Worm (Caenorhabditis elegans) whole organism, L2 larva: ENCODE data around the gene him-10.

Experiments
- Y55F3AM.14 ChIP-seq: fragments of 200-800 bp; sonication (Bioruptor generic); optimal IDR thresholded peaks from 2 replicates; lab custom pipeline; 2018; ENCODE audit warnings: mild to moderate bottlenecking, missing genetic modification characterization, missing compliant biosample characterization
- aly-2 ChIP-seq: fragments of 150-350 bp; optimal IDR thresholded peaks from 2 replicates; lab custom pipeline; 2014; ENCODE audit warnings: missing biosample characterization, missing genetic modification characterization
- ceh-82 ChIP-seq: fragments of 150-350 bp; optimal IDR thresholded peaks from 2 replicates; lab custom pipeline; 2014; ENCODE audit warnings: missing biosample characterization, missing genetic modification characterization
- dmd-4 ChIP-seq: sonication (generic microtip); optimal IDR thresholded peaks from 2 replicates; lab custom pipeline; 2017; ENCODE audit warnings: missing biosample characterization, missing genetic modification characterization
- fos-1 ChIP-seq: fragments of 150-350 bp; optimal IDR thresholded peaks from 2 replicates; lab custom pipeline; 2014; ENCODE audit warnings: missing biosample characterization, missing genetic modification characterization
- nhr-10 ChIP-seq: sonication (generic microtip); optimal IDR thresholded peaks from 2 replicates; lab custom pipeline; 2017; ENCODE audit warnings: missing biosample characterization, missing genetic modification characterization
- nhr-12 ChIP-seq: fragments of 150-350 bp; optimal IDR thresholded peaks from 2 replicates; lab custom pipeline; 2014; ENCODE audit warnings: missing biosample characterization, missing genetic modification characterization
- nhr-77 ChIP-seq: fragments of 150-350 bp; optimal IDR thresholded peaks from 2 replicates; lab custom pipeline; 2014; ENCODE audit warnings: missing biosample characterization, missing genetic modification characterization
- skn-1 ChIP-seq: sonication (generic microtip); optimal IDR thresholded peaks from 2 replicates; lab custom pipeline; 2017; ENCODE audit warnings: missing biosample characterization, missing genetic modification characterization
- unc-39 ChIP-seq: fragments of 150-350 bp; optimal IDR thresholded peaks from 2 replicates; lab custom pipeline; 2014; ENCODE audit warnings: missing biosample characterization, missing genetic modification characterization
- ztf-4 ChIP-seq: fragments of 150-350 bp; optimal IDR thresholded peaks from 2 replicates; lab custom pipeline; 2014; ENCODE audit warnings: missing biosample characterization, missing genetic modification characterization

ce11 chrIII:5810012-5810411 lies 7.0 kb downstream of the him-10 start:
- TF ChIP-seq skn-1 (tag; lab: Kevin White, UChicago): no peak
- no peak for TF ChIP-seq unc-39 (tag; lab: Kevin White, UChicago)
- no peak for TF ChIP-seq nhr-12 (tag; lab: Kevin White, UChicago)
- no peak for TF ChIP-seq aly-2 (tag; lab: Kevin White, UChicago)
- TF ChIP-seq nhr-77: no peak
- TF ChIP-seq Y55F3AM.14: no peak
- TF ChIP-seq fos-1 (tag; lab: Kevin White, UChicago): peak; percentile 35
- no peak for TF ChIP-seq ztf-4 (tag; lab: Kevin White, UChicago)
- no peak for TF ChIP-seq nhr-10 (tag; lab: Kevin White, UChicago)
- TF ChIP-seq dmd-4: no peak
- no peak for TF ChIP-seq ceh-82 (tag; lab: Kevin White, UChicago)
